Worm (Caenorhabditis elegans) whole organism, young adult: ENCODE measurements around the gene Y73C8C.10.

Source experiments
- F52B5.7 ChIP-seq: sonication (generic microtip); optimal IDR thresholded peaks from 2 replicates; lab custom pipeline; 2016; ENCODE audit warnings: mild to moderate bottlenecking, missing genetic modification characterization, missing compliant biosample characterization
- efl-1 ChIP-seq: fragments of 150-350 bp; optimal IDR thresholded peaks from 2 replicates; lab custom pipeline; 2014; ENCODE audit warnings: missing biosample characterization, missing genetic modification reagents, missing genetic modification characterization
- egl-18 ChIP-seq: fragments of 200-800 bp; sonication (Bioruptor generic); IDR thresholded peaks from 2 replicates; pipeline ENCODE4 v1.3.6; 2022; ENCODE audit warnings: missing genetic modification reagents, missing genetic modification characterization, missing compliant biosample characterization
- lin-35 ChIP-seq, 3 experiments: fragments of 150-350 bp in 2 of 3; sonication (generic microtip) in 1 of 3; optimal IDR thresholded peaks; 2 replicates each; lab custom pipeline; 2014 to 2018; ENCODE audit warnings: missing biosample characterization in 3 of 3, missing genetic modification characterization in 3 of 3, missing genetic modification reagents in 3 of 3
- lsl-1 ChIP-seq: fragments of 200-800 bp; sonication (Bioruptor generic); optimal IDR thresholded peaks from 2 replicates; lab custom pipeline; 2018; ENCODE audit warnings: mild to moderate bottlenecking, missing genetic modification characterization, moderate library complexity, missing compliant biosample characterization
- unc-130 ChIP-seq: sonication (generic microtip); optimal IDR thresholded peaks from 2 replicates; lab custom pipeline; 2016; ENCODE audit warnings: missing genetic modification reagents, missing genetic modification characterization, missing compliant biosample characterization
- ztf-22 ChIP-seq: fragments of 200-800 bp; sonication (Bioruptor generic); optimal IDR thresholded peaks from 2 replicates; lab custom pipeline; 2018; ENCODE audit warnings: mild to moderate bottlenecking, missing genetic modification characterization, moderate library complexity, missing compliant biosample characterization

- TF ChIP-seq efl-1: no peak
- no peak for TF ChIP-seq ztf-22 (GFP tag; lab: Kevin White, UChicago)
- TF ChIP-seq lin-35 (GFP tag; optimal IDR thresholded peaks at IDR 0.05; lab: Kevin White, UChicago): no peak
- TF ChIP-seq egl-18: no peak
- no peak for TF ChIP-seq unc-130 (GFP tag; lab: Kevin White, UChicago)
- TF ChIP-seq lsl-1: no peak
- TF ChIP-seq F52B5.7: no peak
These were observed 4.5 kb upstream of the Y73C8C.10 start for ce11 chrV:3132116-3132515.
